Fruit fly (Drosophila melanogaster) whole organism, prepupa: Measurements from ENCODE around the gene Sox100B.

Experiments
- Blimp-1 ChIP-seq: fragments of 200-800 bp; sonication (Bioruptor generic); optimal IDR thresholded peaks from 3 replicates; lab custom pipeline; 2017; ENCODE audit warnings: missing biosample characterization, missing genetic modification characterization, mild to moderate bottlenecking, moderate library complexity, missing genetic modification reagents
- CG10669 ChIP-seq: fragments of 200-800 bp; sonication (Bioruptor generic); optimal IDR thresholded peaks from 3 replicates; lab custom pipeline; 2018; ENCODE audit warnings: missing biosample characterization, mild to moderate bottlenecking, missing genetic modification characterization, moderate library complexity
- CG11902 ChIP-seq: fragments of 200-800 bp; sonication (Bioruptor generic); optimal IDR thresholded peaks from 3 replicates; lab custom pipeline; 2016; ENCODE audit warnings: missing biosample characterization, missing genetic modification characterization
- CG1621 ChIP-seq: fragments of 200-800 bp; sonication (Bioruptor generic); optimal IDR thresholded peaks from 3 replicates; lab custom pipeline; 2018; ENCODE audit warnings: missing biosample characterization, mild to moderate bottlenecking, missing genetic modification characterization
- CG16779 ChIP-seq: fragments of 200-800 bp; sonication (Bioruptor generic); optimal IDR thresholded peaks from 3 replicates; lab custom pipeline; 2017; ENCODE audit warnings: missing biosample characterization, mild to moderate bottlenecking, missing genetic modification characterization
- CG3032 ChIP-seq: fragments of 200-800 bp; optimal IDR thresholded peaks from 2 replicates; lab custom pipeline; 2019; ENCODE audit warnings: missing biosample characterization, mild to moderate bottlenecking, missing genetic modification characterization, moderate library complexity
- CG31627 ChIP-seq: fragments of 200-800 bp; sonication (Bioruptor generic); optimal IDR thresholded peaks from 3 replicates; lab custom pipeline; 2016; ENCODE audit warnings: missing biosample characterization, missing genetic modification characterization
- CG34406 ChIP-seq: fragments of 200-800 bp; sonication (Bioruptor generic); optimal IDR thresholded peaks from 3 replicates; lab custom pipeline; 2016; ENCODE audit warnings: missing biosample characterization, missing genetic modification characterization
- CG3919 ChIP-seq: fragments of 200-800 bp; sonication (Bioruptor generic); optimal IDR thresholded peaks from 3 replicates; lab custom pipeline; 2016; ENCODE audit warnings: missing biosample characterization, missing genetic modification characterization
- CG6792 ChIP-seq: fragments of 200-800 bp; sonication (Bioruptor generic); optimal IDR thresholded peaks from 3 replicates; lab custom pipeline; 2016; ENCODE audit warnings: missing biosample characterization, missing genetic modification characterization
- CG6808 ChIP-seq: fragments of 200-800 bp; sonication (Bioruptor generic); optimal IDR thresholded peaks from 3 replicates; lab custom pipeline; 2017; ENCODE audit warnings: missing biosample characterization, missing genetic modification characterization, mild to moderate bottlenecking, moderate library complexity, missing genetic modification reagents
- CG6854 ChIP-seq: fragments of 200-800 bp; sonication (Bioruptor generic); optimal IDR thresholded peaks from 2 replicates; lab custom pipeline; 2017; ENCODE audit warnings: missing biosample characterization, mild to moderate bottlenecking, missing genetic modification characterization
- CG7368 ChIP-seq: fragments of 200-800 bp; sonication (Bioruptor generic); optimal IDR thresholded peaks from 3 replicates; lab custom pipeline; 2016; ENCODE audit warnings: missing biosample characterization, missing genetic modification characterization
- Eip75B ChIP-seq: fragments of 200-800 bp; sonication (Bioruptor generic); optimal IDR thresholded peaks from 3 replicates; lab custom pipeline; 2016; ENCODE audit warnings: missing biosample characterization, missing genetic modification characterization
- Ets21C ChIP-seq: fragments of 200-800 bp; sonication (Bioruptor generic); optimal IDR thresholded peaks from 3 replicates; lab custom pipeline; 2016; ENCODE audit warnings: missing biosample characterization, missing genetic modification characterization
- Ets96B ChIP-seq: fragments of 200-800 bp; optimal IDR thresholded peaks from 2 replicates; lab custom pipeline; 2019; ENCODE audit warnings: missing biosample characterization, mild to moderate bottlenecking, missing genetic modification characterization, moderate library complexity
- Hr39 ChIP-seq: fragments of 200-800 bp; sonication (Bioruptor generic); optimal IDR thresholded peaks from 2 replicates; lab custom pipeline; 2016; ENCODE audit warnings: missing biosample characterization, missing genetic modification characterization
- Hr4 ChIP-seq: fragments of 200-800 bp; sonication (Bioruptor generic); optimal IDR thresholded peaks from 3 replicates; lab custom pipeline; 2016; ENCODE audit warnings: missing biosample characterization, missing genetic modification characterization
- Lpt ChIP-seq: fragments of 200-800 bp; sonication (Bioruptor generic); optimal IDR thresholded peaks from 3 replicates; lab custom pipeline; 2016; ENCODE audit warnings: missing biosample characterization, missing genetic modification characterization
- Met ChIP-seq: fragments of 200-800 bp; sonication (Bioruptor generic); optimal IDR thresholded peaks from 3 replicates; lab custom pipeline; 2016; ENCODE audit warnings: missing biosample characterization, missing genetic modification characterization
- Smox ChIP-seq: fragments of 200-800 bp; sonication (Bioruptor generic); optimal IDR thresholded peaks from 3 replicates; lab custom pipeline; 2016; ENCODE audit warnings: missing biosample characterization, missing genetic modification characterization
- Sox14 ChIP-seq: fragments of 200-800 bp; sonication (Bioruptor generic); optimal IDR thresholded peaks from 3 replicates; lab custom pipeline; 2016; ENCODE audit warnings: missing biosample characterization, missing genetic modification characterization
- Sox15 ChIP-seq: fragments of 200-800 bp; sonication (Bioruptor generic); optimal IDR thresholded peaks from 3 replicates; lab custom pipeline; 2016; ENCODE audit warnings: missing biosample characterization, missing genetic modification characterization
- achi ChIP-seq: fragments of 200-800 bp; sonication (Bioruptor generic); optimal IDR thresholded peaks from 3 replicates; lab custom pipeline; 2016; ENCODE audit warnings: missing biosample characterization, missing genetic modification characterization
- acj6 ChIP-seq: fragments of 200-800 bp; sonication (Bioruptor generic); optimal IDR thresholded peaks from 3 replicates; lab custom pipeline; 2016; ENCODE audit warnings: missing biosample characterization, missing genetic modification characterization
- cyc ChIP-seq: fragments of 200-800 bp; sonication (Bioruptor generic); optimal IDR thresholded peaks from 3 replicates; lab custom pipeline; 2016; ENCODE audit warnings: missing biosample characterization, missing genetic modification characterization
- eg ChIP-seq: fragments of 200-800 bp; sonication (Bioruptor generic); IDR thresholded peaks from 3 replicates; pipeline ENCODE4 v1.3.6; 2022; ENCODE audit warnings: missing biosample characterization, missing genetic modification characterization
- esn ChIP-seq: fragments of 200-800 bp; sonication (Bioruptor generic); optimal IDR thresholded peaks from 2 replicates; lab custom pipeline; 2016; ENCODE audit warnings: missing biosample characterization, mild to moderate bottlenecking, missing genetic modification characterization, moderate library complexity
- lz ChIP-seq: fragments of 200-800 bp; sonication (Bioruptor generic); optimal IDR thresholded peaks from 3 replicates; lab custom pipeline; 2016; ENCODE audit warnings: missing biosample characterization, missing genetic modification characterization
- pdm3 ChIP-seq: fragments of 200-800 bp; sonication (Bioruptor generic); optimal IDR thresholded peaks from 3 replicates; lab custom pipeline; 2016; ENCODE audit warnings: missing biosample characterization, missing genetic modification characterization
- salr ChIP-seq, 2 experiments: fragments of 200-800 bp; sonication (Bioruptor generic); optimal IDR thresholded peaks; 3 replicates each; lab custom pipeline; 2016 to 2018; ENCODE audit warnings: missing biosample characterization in 2 of 2, missing genetic modification characterization in 2 of 2, mild to moderate bottlenecking in 1 of 2
- svp ChIP-seq: fragments of 200-800 bp; sonication (Bioruptor generic); peaks from one replicate; lab custom pipeline; 2016; ENCODE audit warnings: missing biosample characterization, missing genetic modification characterization
- topi ChIP-seq: fragments of 200-800 bp; sonication (Bioruptor generic); optimal IDR thresholded peaks from 3 replicates; lab custom pipeline; 2016; ENCODE audit warnings: missing biosample characterization, missing genetic modification characterization
- vri ChIP-seq: fragments of 200-800 bp; sonication (Bioruptor generic); optimal IDR thresholded peaks from 3 replicates; lab custom pipeline; 2016; ENCODE audit warnings: missing biosample characterization, mild to moderate bottlenecking, missing genetic modification characterization

Gene Sox100B

DNA sequence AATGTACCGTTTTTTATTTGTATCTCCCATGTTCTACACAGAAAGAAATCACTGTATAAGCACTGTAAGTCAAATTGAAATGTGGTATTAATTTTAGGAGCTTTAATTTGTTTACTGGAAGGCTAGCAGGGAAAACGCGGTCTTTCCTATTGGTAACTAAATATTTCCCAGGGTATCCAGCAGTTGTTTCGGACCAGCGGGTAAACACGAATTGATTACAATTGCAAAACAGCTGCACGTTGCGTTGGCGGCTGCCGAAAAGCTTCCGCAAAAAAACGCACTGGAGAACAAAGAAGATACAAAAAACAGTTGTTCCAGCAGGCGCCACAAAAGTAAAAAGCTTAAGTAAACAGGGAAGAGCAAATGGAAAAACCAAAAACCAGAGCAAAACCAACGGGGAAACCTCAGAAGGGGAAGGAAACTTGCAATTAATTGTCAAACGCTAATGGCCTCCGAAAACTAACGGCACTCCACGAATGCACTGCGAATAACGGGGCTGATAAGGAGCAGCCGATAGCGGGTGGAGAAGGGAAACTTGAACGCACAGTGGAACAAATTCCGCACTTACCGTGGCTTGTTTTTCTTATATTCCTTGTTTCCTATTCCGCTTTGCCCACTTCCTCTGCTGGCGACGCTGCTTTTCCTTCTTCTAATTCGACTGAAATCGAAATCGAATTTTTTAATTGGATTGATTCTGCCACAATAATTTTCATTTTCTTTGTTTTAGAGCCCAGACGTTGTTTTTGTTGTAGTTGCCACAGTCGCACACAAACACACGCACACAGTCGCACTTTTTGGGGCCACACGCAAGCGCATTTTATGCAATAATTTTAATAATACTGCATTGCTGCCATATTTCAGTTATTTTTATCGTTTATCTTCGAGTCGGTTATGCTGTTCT lies 5.0 kb upstream of the Sox100B start (continued):
- TF ChIP-seq Blimp-1 (GFP tag; lab: Kevin White, UChicago) (no peak), salr (GFP tag; optimal IDR thresholded peaks at IDR 0.05; lab: Kevin White, UChicago) (no peak), CG10669 (GFP tag; lab: Kevin White, UChicago) (no peak), Lpt (GFP tag; lab: Kevin White, UChicago) (peak; percentile 23), achi (GFP tag; lab: Kevin White, UChicago) (peak; percentile 9), CG6792 (GFP tag; lab: Kevin White, UChicago) (peak; percentile 7), CG31627 (GFP tag; lab: Kevin White, UChicago) (peak; percentile 53), CG1621 (tag; lab: Kevin White, UChicago) (no peak), CG34406 (GFP tag; lab: Kevin White, UChicago) (no peak), Ets96B (tag; lab: Kevin White, UChicago) (no peak)

DNA sequence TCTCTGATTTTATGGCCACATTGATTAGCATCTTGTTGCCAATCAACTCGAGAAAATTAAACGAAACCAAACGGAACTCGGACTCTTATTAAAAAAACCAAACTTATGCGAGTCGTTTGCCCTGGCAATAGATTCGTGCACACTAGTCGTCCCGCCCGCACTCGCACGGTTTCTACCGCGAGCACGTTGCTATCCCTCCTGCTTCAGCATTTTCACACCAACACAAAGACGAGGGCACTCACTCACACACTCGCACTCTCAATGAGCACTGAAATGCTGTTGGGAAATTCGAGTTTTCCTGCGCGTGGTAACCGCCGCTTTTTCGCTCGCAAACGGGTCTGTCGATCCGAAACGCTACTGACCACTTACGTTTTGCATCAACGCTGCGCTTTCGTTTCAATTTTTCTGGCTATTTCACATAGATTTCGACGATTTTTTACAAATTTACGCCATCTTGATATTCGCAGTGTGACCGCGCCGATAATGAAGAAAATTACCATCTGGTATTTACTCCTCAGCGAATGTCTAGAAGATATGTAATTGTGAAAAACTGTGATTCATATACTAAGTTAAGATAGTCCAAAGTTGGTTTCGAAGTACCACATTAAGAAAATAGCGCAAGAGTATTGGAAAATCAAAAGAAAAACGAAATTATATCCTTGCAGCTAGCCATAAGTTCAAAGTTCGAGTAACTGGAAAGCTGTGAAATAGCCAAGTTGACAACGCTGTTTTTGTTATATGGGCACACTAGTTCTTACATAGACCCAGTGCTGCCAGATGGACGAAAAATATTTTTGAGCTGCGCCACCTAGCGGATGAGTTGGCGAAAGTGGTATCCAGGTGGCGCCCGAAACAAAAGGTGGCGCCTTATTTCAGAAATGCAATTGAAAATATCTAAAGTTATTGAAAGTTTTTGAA lies 4.1 kb upstream of the Sox100B start, which contains the start of gene dco:
Gene dco (minus strand): TSS at position 503 of the 918 bp plus-strand sequence.
- TF ChIP-seq achi (GFP tag; lab: Kevin White, UChicago) (peak; percentile 1), CG3919 (GFP tag; lab: Kevin White, UChicago) (peak; percentile 74), Met (GFP tag; lab: Kevin White, UChicago) (peak; percentile 46), acj6 (peak; percentile 18), CG31627 (GFP tag; lab: Kevin White, UChicago) (peak; percentile 81), CG6854 (GFP tag; lab: Kevin White, UChicago) (no peak), salr (GFP tag; optimal IDR thresholded peaks at IDR 0.05; lab: Kevin White, UChicago) (peak in 1 of 2 experiments; percentile 42), lz (GFP tag; lab: Kevin White, UChicago) (peak; percentile 71), topi (GFP tag; lab: Kevin White, UChicago) (peak; percentile 32), esn (GFP tag; lab: Kevin White, UChicago) (peak; percentile 51), Smox (GFP tag; lab: Kevin White, UChicago) (peak; percentile 5), pdm3 (GFP tag; lab: Kevin White, UChicago) (peak; percentile 47), CG6808 (peak; percentile 1), Blimp-1 (GFP tag; lab: Kevin White, UChicago) (no peak), cyc (GFP tag; lab: Kevin White, UChicago) (peak; percentile 92), eg (no peak; the same call in 2 of the 3 replicates), Sox15 (GFP tag; lab: Kevin White, UChicago) (peak; percentile 4), svp (GFP tag; lab: Kevin White, UChicago) (peak; percentile 80), CG16779 (no peak), CG11902 (GFP tag; lab: Kevin White, UChicago) (peak; percentile 60), Hr39 (GFP tag; lab: Kevin White, UChicago) (peak; percentile 72), Hr4 (GFP tag; lab: Kevin White, UChicago) (peak; percentile 32), vri (GFP tag; lab: Kevin White, UChicago) (no peak), Sox14 (peak; percentile 54), CG7368 (no peak), CG3032 (tag; lab: Kevin White, UChicago) (peak; percentile 32), Eip75B (GFP tag; lab: Kevin White, UChicago) (peak; percentile 16), Ets21C (GFP tag; lab: Kevin White, UChicago) (peak; percentile 14)
